Fruit fly (Drosophila melanogaster): ENCODE data around the gene CG9692.
A peak's percentile ranks its signal among the peaks of the same experiment; 100 is the strongest.

The CG9692 gene

DNA sequence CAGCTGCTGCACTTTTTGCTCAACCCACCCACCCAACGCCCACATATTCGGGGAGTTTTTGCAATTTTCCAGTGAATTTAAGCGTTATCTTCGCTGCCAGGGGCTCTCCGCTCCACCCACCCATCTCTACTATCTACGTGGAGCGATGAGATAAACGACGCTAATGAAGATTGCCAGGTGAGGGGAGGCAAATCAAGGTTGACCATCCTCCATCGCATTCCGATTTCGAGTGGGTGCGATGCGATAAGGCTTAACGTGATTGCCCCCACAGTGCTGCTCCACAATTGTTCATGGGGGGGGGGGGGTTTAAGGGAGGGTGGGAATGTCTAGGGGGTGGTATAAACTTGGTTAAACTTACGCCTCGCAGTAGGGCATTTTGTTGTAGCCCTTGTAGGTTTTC, 10.9 kb upstream of the CG9692 start (continued):
- peak; percentile 98 for TF ChIP-seq GATAe (GFP tag; conservative IDR thresholded peaks at IDR 0.05)
- TF ChIP-seq crol (GFP tag; IDR thresholded peaks at IDR 0.05): peak; percentile 90
- TF ChIP-seq Ssrp (tag; optimal IDR thresholded peaks at IDR 0.05): no peak
- TF ChIP-seq Vsx1 (GFP tag; optimal IDR thresholded peaks at IDR 0.05): peak; percentile 52
- TF ChIP-seq vnd (GFP tag; IDR thresholded peaks at IDR 0.05; ENCODE audit: partially characterized antibody): peak; percentile 39; the same call in 1 of the 3 replicates

dm6 chr3L:16695076-16695847, 9.5 kb upstream of the CG9692 start:
- TF ChIP-seq oc (tag; optimal IDR thresholded peaks at IDR 0.05) (peak; percentile 31), Jarid2 (GFP tag; optimal IDR thresholded peaks at IDR 0.05) (no peak), pros (GFP tag; optimal IDR thresholded peaks at IDR 0.05) (no peak), CG17328 (GFP tag; IDR thresholded peaks at IDR 0.05) (no peak), CG33557 (GFP tag; optimal IDR thresholded peaks at IDR 0.05) (peak; percentile 12), btn (GFP tag; optimal IDR thresholded peaks at IDR 0.05) (no peak), bbx (GFP tag; IDR thresholded peaks at IDR 0.05; ENCODE audit: partially characterized antibody) (no peak), CG7357 (GFP tag; IDR thresholded peaks at IDR 0.05) (no peak), CG7786 (GFP tag; optimal IDR thresholded peaks at IDR 0.05) (no peak), CG11560 (tag; IDR thresholded peaks at IDR 0.05) (no peak), HmgD (GFP tag; optimal IDR thresholded peaks at IDR 0.05) (no peak), HLHmδ (GFP tag; optimal IDR thresholded peaks at IDR 0.05) (no peak), MTF-1 (GFP tag; optimal IDR thresholded peaks at IDR 0.05; ENCODE audit: borderline replicate concordance) (no peak), CG32767 (GFP tag; IDR thresholded peaks at IDR 0.05) (no peak), fru (optimal IDR thresholded peaks at IDR 0.05) (no peak), jumu (GFP tag; optimal IDR thresholded peaks at IDR 0.05) (no peak), gsb-n (tag; optimal IDR thresholded peaks at IDR 0.05) (no peak), CG15514 (GFP tag; optimal IDR thresholded peaks at IDR 0.05) (no peak), CG11695 (GFP tag; IDR thresholded peaks at IDR 0.05) (0 out of 3 replicates have a peak, but pooled peaks have one; percentile 8), en (GFP tag; optimal IDR thresholded peaks at IDR 0.05) (no peak), gce (GFP tag; IDR thresholded peaks at IDR 0.05) (no peak), ato (GFP tag; IDR thresholded peaks at IDR 0.05; ENCODE audit: partially characterized antibody) (no peak), Gsc (GFP tag; IDR thresholded peaks at IDR 0.05) (no peak), CG6654 (GFP tag; optimal IDR thresholded peaks at IDR 0.05) (no peak), ind (GFP tag; optimal IDR thresholded peaks at IDR 0.05) (no peak), fu2 (GFP tag; optimal IDR thresholded peaks at IDR 0.05) (no peak), CG10267 (tag; optimal IDR thresholded peaks at IDR 0.05) (no peak), Nf-YB (GFP tag; optimal IDR thresholded peaks at IDR 0.05) (no peak), Hr78 (GFP tag; optimal IDR thresholded peaks at IDR 0.05) (peak in 1 of 2 experiments; percentile 69), tna (GFP tag; IDR thresholded peaks at IDR 0.05; ENCODE audit: partially characterized antibody) (no peak), Bgb (GFP tag; IDR thresholded peaks at IDR 0.05; ENCODE audit: partially characterized antibody) (no peak), Atf-2 (GFP tag; optimal IDR thresholded peaks at IDR 0.05) (no peak), pnt (GFP tag; optimal IDR thresholded peaks at IDR 0.05) (no peak), luna (GFP tag; optimal IDR thresholded peaks at IDR 0.05) (no peak), GATAe (GFP tag; conservative IDR thresholded peaks at IDR 0.05) (no peak), CG13287 (GFP tag; IDR thresholded peaks at IDR 0.05; ENCODE audit: partially characterized antibody) (no peak), CG6854 (GFP tag; optimal IDR thresholded peaks at IDR 0.05) (no peak), D (optimal IDR thresholded peaks at IDR 0.05) (no peak), D (GFP tag; optimal IDR thresholded peaks at IDR 0.05) (no peak), crol (GFP tag; IDR thresholded peaks at IDR 0.05) (no peak), her (GFP tag; optimal IDR thresholded peaks at IDR 0.05) (no peak), bsh (GFP tag; optimal IDR thresholded peaks at IDR 0.05) (no peak), Atf6 (GFP tag; IDR thresholded peaks at IDR 0.05) (no peak), CG18011 (GFP tag; optimal IDR thresholded peaks at IDR 0.05) (no peak)

Measured in whole organism, embryonic.